Worm (Caenorhabditis elegans): Measurements from ENCODE around the gene mec-14.

mec-14 gene

DNA sequence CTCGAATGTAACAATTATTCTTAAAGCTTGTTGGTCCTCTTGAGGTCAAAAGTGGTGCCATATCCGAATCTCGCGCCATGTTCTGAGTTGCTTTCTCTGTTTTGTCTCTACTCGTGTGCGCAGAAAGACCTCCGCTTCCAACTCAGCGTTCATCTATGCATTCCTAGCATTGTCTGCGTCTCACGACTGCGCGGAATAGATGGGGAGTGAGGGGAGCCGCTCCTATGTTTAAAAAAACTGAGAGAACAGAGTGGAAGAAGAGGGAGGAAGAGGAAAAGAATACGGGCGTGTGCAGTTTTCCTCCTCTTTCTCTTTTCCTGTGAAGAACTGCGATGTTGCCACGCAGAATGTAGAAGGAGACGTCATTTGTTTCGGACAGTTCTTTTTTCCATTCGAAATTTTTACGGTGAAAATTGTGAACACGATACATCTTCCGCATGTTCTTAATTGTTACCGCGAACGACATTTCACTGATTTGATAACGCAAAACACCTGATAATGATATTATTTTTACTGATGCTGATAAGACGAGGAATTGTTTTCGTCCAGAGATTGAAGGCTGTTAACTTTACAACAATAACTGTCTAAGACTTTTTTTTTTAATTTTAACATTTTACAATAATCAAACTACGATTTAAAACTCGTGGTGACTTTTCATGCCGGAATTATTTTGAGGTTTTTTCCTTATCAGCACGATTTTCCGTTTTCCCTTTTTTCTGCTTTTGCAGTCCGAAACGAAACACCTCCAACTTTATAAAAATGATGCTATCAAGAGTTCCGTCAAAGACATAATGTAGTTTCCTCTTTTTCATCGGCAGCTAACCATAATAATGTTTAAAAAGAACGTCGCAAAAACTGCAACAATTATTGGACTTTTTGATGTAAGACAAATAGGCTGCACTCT lies 25.9 kb downstream of the mec-14 start:
- TF ChIP-seq ztf-1 (GFP tag; conservative IDR thresholded peaks at IDR 0.05), result no peak
- TF ChIP-seq nhr-21 (tag; optimal IDR thresholded peaks at IDR 0.05), result no peak
- TF ChIP-seq nhr-25 (tag; optimal IDR thresholded peaks at IDR 0.05), result peak; percentile 5
- no peak for TF ChIP-seq sma-3 (GFP tag; optimal IDR thresholded peaks at IDR 0.05)
- TF ChIP-seq lin-11 (tag; optimal IDR thresholded peaks at IDR 0.05), result peak; percentile 63
- peak; percentile 62 for TF ChIP-seq zag-1 (tag; optimal IDR thresholded peaks at IDR 0.05)
- peak; percentile 5 for TF ChIP-seq lin-13 (GFP tag; optimal IDR thresholded peaks at IDR 0.05)
- peak; percentile 32 for TF ChIP-seq ztf-4 (tag; optimal IDR thresholded peaks at IDR 0.05)
- peak; percentile 82 for TF ChIP-seq unc-55 (GFP tag; optimal IDR thresholded peaks at IDR 0.05)
- no peak for TF ChIP-seq elt-3 (tag; optimal IDR thresholded peaks at IDR 0.05)
- TF ChIP-seq lsy-2 (tag; optimal IDR thresholded peaks at IDR 0.05), result peak in 1 of 2 experiments; percentile 69
- peak; percentile 23 to 29 for TF ChIP-seq mdl-1 (tag; optimal IDR thresholded peaks at IDR 0.05)
- peak; percentile 58 for TF ChIP-seq fos-1 (tag; optimal IDR thresholded peaks at IDR 0.05)
- TF ChIP-seq C34F6.9 (tag; optimal IDR thresholded peaks at IDR 0.05), result peak; percentile 77
- TF ChIP-seq mab-5 (tag; optimal IDR thresholded peaks at IDR 0.05), result peak; percentile 16
- TF ChIP-seq nhr-129 (tag; optimal IDR thresholded peaks at IDR 0.05), result peak; percentile 76
- peak; percentile 74 for TF ChIP-seq egl-27 (tag; optimal IDR thresholded peaks at IDR 0.05)
- TF ChIP-seq sma-9 (GFP tag; optimal IDR thresholded peaks at IDR 0.05), result peak; percentile 13
- no peak for TF ChIP-seq sma-9 (tag; optimal IDR thresholded peaks at IDR 0.05)
- TF ChIP-seq crh-2 (tag; optimal IDR thresholded peaks at IDR 0.05), result peak; percentile 71
- no peak for TF ChIP-seq ceh-82 (tag; optimal IDR thresholded peaks at IDR 0.05)
- peak; percentile 44 for TF ChIP-seq F13H6.1 (tag; optimal IDR thresholded peaks at IDR 0.05)

DNA sequence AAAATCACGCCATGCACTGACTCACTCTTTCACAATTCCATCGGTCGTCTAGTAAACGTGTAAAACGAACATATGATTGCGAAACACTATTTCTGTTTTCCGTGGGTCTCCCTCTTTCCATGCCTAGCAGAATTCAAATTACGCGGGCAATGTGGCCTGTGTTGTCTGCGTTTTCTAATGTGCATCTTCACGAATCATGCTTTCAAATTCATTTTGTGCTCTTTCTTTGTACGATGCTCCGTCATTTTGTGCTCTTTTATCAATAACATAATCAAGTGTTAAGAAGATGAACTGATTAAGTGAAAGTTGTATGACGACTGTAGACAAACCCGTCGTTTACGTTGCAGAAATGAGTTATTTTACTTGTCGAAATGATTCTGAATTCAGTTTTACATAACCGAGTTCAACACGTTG lies 27.0 kb downstream of the mec-14 start:
- TF ChIP-seq lin-11 (tag; optimal IDR thresholded peaks at IDR 0.05), result no peak
- peak; percentile 76 for TF ChIP-seq nhr-129 (tag; optimal IDR thresholded peaks at IDR 0.05)
- TF ChIP-seq fos-1 (tag; optimal IDR thresholded peaks at IDR 0.05), result peak; percentile 95
- TF ChIP-seq zag-1 (tag; optimal IDR thresholded peaks at IDR 0.05), result no peak
- peak; percentile 57 for TF ChIP-seq unc-55 (GFP tag; optimal IDR thresholded peaks at IDR 0.05)
- TF ChIP-seq gmeb-1 (tag; optimal IDR thresholded peaks at IDR 0.05), result peak; percentile 52
- peak in 1 of 2 experiments; percentile 21 for TF ChIP-seq mdl-1 (tag; optimal IDR thresholded peaks at IDR 0.05)
- TF ChIP-seq dmd-4 (tag; optimal IDR thresholded peaks at IDR 0.05), result no peak
- TF ChIP-seq sma-9 (GFP tag; optimal IDR thresholded peaks at IDR 0.05), result peak; percentile 73
- TF ChIP-seq sma-9 (tag; optimal IDR thresholded peaks at IDR 0.05), result no peak
- peak; percentile 71 for TF ChIP-seq blmp-1 (tag; optimal IDR thresholded peaks at IDR 0.05; ENCODE audit: insufficient read depth)
- TF ChIP-seq crh-2 (tag; optimal IDR thresholded peaks at IDR 0.05), result peak; percentile 87
- TF ChIP-seq unc-62 (GFP tag; optimal IDR thresholded peaks at IDR 0.05), result no peak
- peak; percentile 43 for TF ChIP-seq egl-27 (tag; optimal IDR thresholded peaks at IDR 0.05)
- peak in 1 of 2 experiments; percentile 50 for TF ChIP-seq lsy-2 (tag; optimal IDR thresholded peaks at IDR 0.05)
- no peak for TF ChIP-seq peb-1 (tag; optimal IDR thresholded peaks at IDR 0.05)
- peak; percentile 80 for TF ChIP-seq C34F6.9 (tag; optimal IDR thresholded peaks at IDR 0.05)
- peak; percentile 51 for TF ChIP-seq F13H6.1 (tag; optimal IDR thresholded peaks at IDR 0.05)

- TF ChIP-seq blmp-1 (tag; optimal IDR thresholded peaks at IDR 0.05; ENCODE audit: insufficient read depth) (no peak), nhr-23 (tag; optimal IDR thresholded peaks at IDR 0.05) (no peak), peb-1 (tag; optimal IDR thresholded peaks at IDR 0.05) (no peak), ztf-1 (GFP tag; conservative IDR thresholded peaks at IDR 0.05) (no peak), ztf-4 (tag; optimal IDR thresholded peaks at IDR 0.05) (no peak), nhr-77 (tag; optimal IDR thresholded peaks at IDR 0.05) (no peak), snpc-4 (tag; optimal IDR thresholded peaks at IDR 0.05) (no peak), nhr-25 (tag; optimal IDR thresholded peaks at IDR 0.05) (no peak), sem-4 (tag; optimal IDR thresholded peaks at IDR 0.05) (no peak), ZK546.5 (tag; optimal IDR thresholded peaks at IDR 0.05) (no peak), nhr-21 (tag; optimal IDR thresholded peaks at IDR 0.05) (no peak), mdl-1 (tag; optimal IDR thresholded peaks at IDR 0.05) (no peak), lin-39 (tag; optimal IDR thresholded peaks at IDR 0.05) (no peak), mbf-1 (tag; optimal IDR thresholded peaks at IDR 0.05) (no peak), R02D3.7 (tag; optimal IDR thresholded peaks at IDR 0.05) (no peak)
These were observed 27.5 kb downstream of the mec-14 start for ce11 chrIII:7165276-7165675.
